Worm (Caenorhabditis elegans): Measurements from ENCODE around the gene D1086.5.

Gene D1086.5

DNA sequence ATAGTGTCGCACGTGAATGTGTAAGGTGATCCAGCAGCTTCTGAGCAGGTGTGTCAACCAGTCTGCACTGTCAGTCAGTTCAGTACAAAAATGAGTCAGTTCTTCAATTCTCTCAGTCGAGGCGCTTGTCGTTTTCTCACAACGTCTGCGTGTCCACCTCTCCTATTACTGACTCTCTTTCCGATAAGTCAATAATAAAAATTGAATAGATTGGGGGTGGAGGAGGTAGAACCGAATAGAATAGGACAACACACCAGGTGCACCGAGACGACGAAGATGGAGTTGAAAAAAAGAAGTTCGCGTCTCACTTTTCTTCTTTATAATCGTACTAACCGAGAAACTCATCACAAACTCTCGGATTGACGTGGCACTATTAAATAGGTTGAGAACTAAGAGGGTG is 37.7 kb upstream of the D1086.5 start:
- TF ChIP-seq nhr-25 (tag; optimal IDR thresholded peaks at IDR 0.05), result no peak
- no peak for TF ChIP-seq fkh-2 (tag; optimal IDR thresholded peaks at IDR 0.05)
- no peak for TF ChIP-seq egl-27 (tag; optimal IDR thresholded peaks at IDR 0.05)
- TF ChIP-seq fkh-10 (GFP tag; optimal IDR thresholded peaks at IDR 0.05), result no peak
- no peak for TF ChIP-seq ZK546.5 (tag; optimal IDR thresholded peaks at IDR 0.05)
- peak; percentile 47 for TF ChIP-seq elt-2 (tag; optimal IDR thresholded peaks at IDR 0.05)
- no peak for TF ChIP-seq ztf-4 (tag; optimal IDR thresholded peaks at IDR 0.05)
- TF ChIP-seq nhr-67 (tag; optimal IDR thresholded peaks at IDR 0.05), result no peak
- no peak for TF ChIP-seq ceh-28 (tag; optimal IDR thresholded peaks at IDR 0.05)
- TF ChIP-seq eor-1 (tag; optimal IDR thresholded peaks at IDR 0.05), result no peak
- TF ChIP-seq zag-1 (tag; optimal IDR thresholded peaks at IDR 0.05), result no peak
- no peak for TF ChIP-seq nhr-12 (tag; optimal IDR thresholded peaks at IDR 0.05)
- peak; percentile 72 for TF ChIP-seq pha-4 (tag; optimal IDR thresholded peaks at IDR 0.05)
- TF ChIP-seq jun-1 (tag; optimal IDR thresholded peaks at IDR 0.05), result no peak

DNA sequence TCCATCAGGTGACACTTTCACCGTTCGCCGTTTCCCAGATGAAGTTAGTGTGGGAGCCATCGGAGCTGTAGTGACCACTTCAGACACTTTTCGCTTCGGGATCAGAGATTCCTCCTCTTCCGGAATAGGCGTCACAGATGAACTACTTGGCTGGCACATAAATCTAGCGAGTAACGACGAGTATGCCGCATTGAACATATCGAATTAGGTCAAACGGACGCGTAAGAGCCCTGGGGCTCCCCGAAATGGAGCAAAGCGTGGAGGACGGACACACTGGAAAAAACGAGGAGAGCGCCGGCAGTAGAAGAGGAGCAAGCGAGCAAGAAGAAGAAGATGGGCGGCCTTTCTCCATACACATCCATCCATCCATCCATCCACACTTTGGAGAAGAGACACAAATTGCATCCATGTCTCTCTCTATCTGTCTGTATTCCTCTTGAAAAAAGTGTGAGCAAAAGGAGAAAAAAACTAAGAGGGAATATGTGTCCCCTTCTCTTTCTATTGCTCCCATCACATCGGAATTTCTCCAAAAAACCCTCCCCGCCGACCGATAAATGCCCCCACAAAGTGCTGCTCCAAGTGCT is 36.3 kb upstream of the D1086.5 start:
- TF ChIP-seq ceh-16 (tag; optimal IDR thresholded peaks at IDR 0.05) (no peak), hmg-11 (tag; optimal IDR thresholded peaks at IDR 0.05) (peak; percentile 13), lin-39 (tag; optimal IDR thresholded peaks at IDR 0.05) (peak; percentile 27)

DNA sequence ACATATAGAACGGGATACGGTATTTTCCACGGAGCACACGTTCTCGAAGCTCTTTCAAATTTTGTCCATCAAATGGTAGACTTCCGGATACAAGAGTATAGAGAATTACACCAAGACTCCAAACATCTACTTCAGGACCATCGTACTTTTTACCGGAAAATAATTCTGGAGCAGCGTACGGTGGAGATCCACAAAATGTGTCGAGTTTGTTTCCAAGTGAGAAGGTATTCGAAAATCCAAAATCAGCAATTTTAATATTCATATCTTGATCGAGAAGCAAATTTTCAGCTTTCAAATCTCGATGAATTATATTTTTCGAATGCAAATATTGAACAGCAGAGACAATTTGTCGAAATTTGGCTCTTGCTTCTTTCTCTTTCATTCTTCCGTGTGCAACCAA is 33.0 kb upstream of the D1086.5 start:
- TF ChIP-seq ztf-4 (tag; optimal IDR thresholded peaks at IDR 0.05), result no peak
- TF ChIP-seq ceh-16 (tag; optimal IDR thresholded peaks at IDR 0.05), result no peak
- TF ChIP-seq nhr-11 (tag; optimal IDR thresholded peaks at IDR 0.05), result no peak
- no peak for TF ChIP-seq elt-2 (tag; optimal IDR thresholded peaks at IDR 0.05)
- no peak for TF ChIP-seq fkh-10 (GFP tag; optimal IDR thresholded peaks at IDR 0.05)
- TF ChIP-seq ceh-28 (tag; optimal IDR thresholded peaks at IDR 0.05), result no peak
- TF ChIP-seq eor-1 (tag; optimal IDR thresholded peaks at IDR 0.05), result no peak
- TF ChIP-seq aly-2 (tag; optimal IDR thresholded peaks at IDR 0.05), result no peak
- no peak for TF ChIP-seq fkh-2 (tag; optimal IDR thresholded peaks at IDR 0.05)
- no peak for TF ChIP-seq ZK546.5 (tag; optimal IDR thresholded peaks at IDR 0.05)
- TF ChIP-seq nhr-237 (tag; optimal IDR thresholded peaks at IDR 0.05), result no peak
- TF ChIP-seq mdl-1 (tag; optimal IDR thresholded peaks at IDR 0.05), result no peak
- TF ChIP-seq hmg-11 (tag; optimal IDR thresholded peaks at IDR 0.05), result no peak
- no peak for TF ChIP-seq R02D3.7 (tag; optimal IDR thresholded peaks at IDR 0.05)
- TF ChIP-seq unc-39 (tag; optimal IDR thresholded peaks at IDR 0.05), result no peak
- no peak for TF ChIP-seq elt-3 (tag; optimal IDR thresholded peaks at IDR 0.05)
- no peak for TF ChIP-seq nhr-23 (tag; optimal IDR thresholded peaks at IDR 0.05)
- TF ChIP-seq pqm-1 (tag; optimal IDR thresholded peaks at IDR 0.05), result no peak
- no peak for TF ChIP-seq pha-4 (tag; optimal IDR thresholded peaks at IDR 0.05)

DNA sequence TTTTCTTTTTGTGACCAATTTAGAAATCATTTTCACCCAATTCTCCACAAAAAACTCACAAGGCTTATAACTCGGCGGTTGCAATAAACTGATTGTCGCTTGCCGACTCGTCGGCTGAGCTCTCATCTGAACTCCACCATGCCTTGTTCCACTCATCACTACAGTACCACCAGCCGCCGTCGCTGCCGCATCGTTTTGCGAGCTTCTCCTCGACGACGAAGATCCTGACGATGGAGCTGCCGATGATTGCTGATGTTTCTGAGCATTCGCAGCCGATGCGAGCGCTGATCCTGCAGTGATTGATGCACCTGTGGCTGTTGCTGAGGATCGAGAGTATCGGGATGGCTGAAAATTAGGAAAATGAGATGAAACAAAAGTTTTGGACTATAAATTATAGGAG is 30.5 kb upstream of the D1086.5 start:
- TF ChIP-seq fos-1 (tag; optimal IDR thresholded peaks at IDR 0.05), result no peak
- no peak for TF ChIP-seq pqm-1 (tag; optimal IDR thresholded peaks at IDR 0.05)
- no peak for TF ChIP-seq ceh-82 (tag; optimal IDR thresholded peaks at IDR 0.05)
- TF ChIP-seq ztf-4 (tag; optimal IDR thresholded peaks at IDR 0.05), result no peak
- TF ChIP-seq egl-27 (tag; optimal IDR thresholded peaks at IDR 0.05), result no peak
- TF ChIP-seq ama-1 (optimal IDR thresholded peaks at IDR 0.05), result no peak
- TF ChIP-seq ztf-11 (tag; optimal IDR thresholded peaks at IDR 0.05), result no peak
- no peak for TF ChIP-seq pha-4 (tag; optimal IDR thresholded peaks at IDR 0.05)
- no peak for TF ChIP-seq daf-12 (tag; optimal IDR thresholded peaks at IDR 0.05)

DNA sequence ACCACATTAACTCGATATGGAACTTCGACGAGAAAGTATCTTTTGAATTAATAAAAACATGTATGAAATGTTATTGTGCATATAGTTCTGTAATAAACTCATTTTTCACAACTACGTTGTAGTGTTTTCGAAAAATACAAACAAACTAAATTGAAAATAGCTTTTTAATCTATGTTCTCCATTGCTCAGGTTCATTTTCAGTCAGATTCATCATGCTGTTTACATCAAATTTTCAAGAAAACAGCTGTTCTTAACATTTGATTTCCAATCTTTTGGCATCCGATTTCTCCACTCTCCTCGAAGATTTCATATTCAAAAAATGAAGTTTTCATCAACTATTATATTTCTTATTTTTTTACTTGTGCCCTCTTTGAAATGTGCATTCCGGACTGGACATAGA is 19.9 kb upstream of the D1086.5 start, which contains the start of gene H39E23.2:
Gene H39E23.2 (plus strand): TSS at position 301 of the 400 bp plus-strand sequence.
- no peak for TF ChIP-seq aly-2 (tag; optimal IDR thresholded peaks at IDR 0.05)
- TF ChIP-seq fkh-10 (GFP tag; optimal IDR thresholded peaks at IDR 0.05), result no peak
- no peak for TF ChIP-seq fos-1 (tag; optimal IDR thresholded peaks at IDR 0.05)
- no peak for TF ChIP-seq ceh-9 (tag; optimal IDR thresholded peaks at IDR 0.05)

DNA sequence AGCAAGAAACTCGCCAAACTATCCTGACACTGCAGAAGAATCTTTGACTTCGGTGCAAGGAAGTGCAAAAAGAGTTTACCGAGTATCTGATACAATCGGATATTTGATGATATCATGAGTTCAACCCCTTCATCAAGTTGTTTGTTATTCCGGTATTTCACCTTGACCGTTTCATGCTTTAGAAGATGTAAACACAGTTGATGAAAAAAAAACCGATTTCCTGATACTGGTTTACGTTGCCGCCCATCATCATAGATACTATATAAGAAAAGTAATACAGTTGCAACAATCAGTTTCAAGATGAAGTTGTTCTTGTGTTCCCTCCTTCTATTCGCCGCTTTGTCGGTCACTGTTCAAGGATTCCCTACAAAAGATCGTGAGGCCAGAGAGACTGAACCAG is 17.4 kb upstream of the D1086.5 start, which contains the start of gene H39E23.3:
Gene H39E23.3 (plus strand): TSS at position 301 of the 400 bp plus-strand sequence.
- TF ChIP-seq unc-39 (tag; optimal IDR thresholded peaks at IDR 0.05) (no peak), tbx-2 (tag; optimal IDR thresholded peaks at IDR 0.05) (no peak), nhr-28 (tag; optimal IDR thresholded peaks at IDR 0.05) (no peak), elt-3 (tag; optimal IDR thresholded peaks at IDR 0.05) (no peak), elt-1 (tag; optimal IDR thresholded peaks at IDR 0.05) (no peak), jun-1 (tag; optimal IDR thresholded peaks at IDR 0.05) (no peak), ceh-82 (tag; optimal IDR thresholded peaks at IDR 0.05) (no peak), nhr-25 (tag; optimal IDR thresholded peaks at IDR 0.05) (no peak), fos-1 (tag; optimal IDR thresholded peaks at IDR 0.05) (no peak), fkh-2 (tag; optimal IDR thresholded peaks at IDR 0.05) (no peak), egl-27 (tag; optimal IDR thresholded peaks at IDR 0.05) (no peak), eor-1 (tag; optimal IDR thresholded peaks at IDR 0.05) (no peak), ceh-16 (tag; optimal IDR thresholded peaks at IDR 0.05) (no peak), hmg-11 (tag; optimal IDR thresholded peaks at IDR 0.05) (no peak)

Measured in whole organism, L3 larva.